Fruit fly (Drosophila melanogaster) whole organism, adult: ENCODE measurements around the gene CG32544.
A peak's percentile ranks its signal among the peaks of the same experiment; 100 is the strongest.

Experiments used
- CG11617 ChIP-seq: fragments of 200-800 bp; sonication (Bioruptor generic); optimal IDR thresholded peaks from 2 replicates; lab custom pipeline; 2017; ENCODE audit warnings: mild to moderate bottlenecking, missing biosample characterization, missing genetic modification reagents, missing genetic modification characterization
- CG1620 ChIP-seq: fragments of 200-800 bp; sonication (Bioruptor generic); optimal IDR thresholded peaks from 2 replicates; lab custom pipeline; 2016; ENCODE audit warnings: missing biosample characterization, missing genetic modification characterization
- CG7045 ChIP-seq: fragments of 200-800 bp; sonication (Bioruptor generic); optimal IDR thresholded peaks from 2 replicates; lab custom pipeline; 2017; ENCODE audit warnings: missing biosample characterization, mild to moderate bottlenecking, missing genetic modification characterization
- Clk ChIP-seq: fragments of 200-800 bp; sonication (Bioruptor generic); optimal IDR thresholded peaks from 2 replicates; lab custom pipeline; 2017; ENCODE audit warnings: missing biosample characterization, missing genetic modification characterization
- Crg-1 ChIP-seq: fragments of 200-800 bp; sonication (Bioruptor generic); optimal IDR thresholded peaks from 2 replicates; lab custom pipeline; 2016; ENCODE audit warnings: missing biosample characterization, missing genetic modification characterization
- Hr96 ChIP-seq: fragments of 200-800 bp; sonication (Bioruptor generic); optimal IDR thresholded peaks from 2 replicates; lab custom pipeline; 2016; ENCODE audit warnings: missing biosample characterization, missing genetic modification characterization
- Mnt ChIP-seq: fragments of 200-800 bp; sonication (Bioruptor generic); optimal IDR thresholded peaks from 2 replicates; lab custom pipeline; 2016; ENCODE audit warnings: missing biosample characterization, mild to moderate bottlenecking, missing genetic modification characterization
- bab1 ChIP-seq: fragments of 200-800 bp; sonication (Bioruptor generic); optimal IDR thresholded peaks from 3 replicates; lab custom pipeline; 2019; ENCODE audit warnings: missing biosample characterization, mild to moderate bottlenecking, missing genetic modification characterization, moderate library complexity
- cic ChIP-seq: fragments of 200-800 bp; sonication (Bioruptor generic); optimal IDR thresholded peaks from 2 replicates; lab custom pipeline; 2017; ENCODE audit warnings: missing biosample characterization, mild to moderate bottlenecking, missing genetic modification characterization, moderate library complexity
- kay ChIP-seq: fragments of 200-800 bp; sonication (Bioruptor generic); peaks from one replicate; lab custom pipeline; 2016; ENCODE audit warnings: missing biosample characterization, missing genetic modification characterization, borderline replicate concordance
- pad ChIP-seq: fragments of 200-800 bp; sonication (Bioruptor generic); optimal IDR thresholded peaks from 3 replicates; lab custom pipeline; 2017; ENCODE audit warnings: missing biosample characterization, missing genetic modification characterization, mild to moderate bottlenecking, moderate library complexity, missing genetic modification reagents

DNA sequence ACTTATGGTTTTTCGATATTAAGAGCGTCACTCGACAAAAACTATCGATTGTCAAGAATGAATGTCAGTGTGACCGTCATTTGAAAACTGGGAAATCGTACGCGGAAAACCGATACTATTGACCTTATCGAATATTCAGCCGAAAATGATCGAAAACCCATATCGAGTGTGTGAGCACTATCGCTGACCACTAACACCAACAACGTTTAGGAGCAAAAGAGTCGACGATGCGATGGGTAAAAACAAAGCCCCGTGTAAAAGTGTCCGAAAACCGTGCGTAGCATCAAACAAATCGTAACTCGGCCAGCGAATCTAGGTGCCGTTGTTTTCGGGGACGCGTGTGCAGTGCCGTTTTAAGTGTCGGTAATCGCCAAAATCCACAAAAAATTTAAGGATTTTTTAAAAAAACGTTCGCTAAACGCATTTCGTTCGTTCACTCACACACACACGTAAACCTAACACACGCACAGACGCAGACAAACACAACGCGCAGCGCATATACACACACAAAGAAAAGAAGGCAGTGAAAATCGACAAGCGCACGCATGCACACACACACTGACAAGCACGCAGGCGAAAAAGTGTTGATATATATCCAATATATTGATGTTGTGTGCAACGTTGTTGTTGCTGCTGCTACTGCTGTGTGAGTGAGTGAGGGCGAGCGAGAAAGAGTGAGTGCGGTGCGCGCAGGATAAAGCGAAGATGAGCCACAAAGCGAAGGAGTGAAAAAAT is 3.8 kb downstream of the CG32544 start, which contains the start of the genes CG7326 and Dora:
- TF ChIP-seq CG1620 (GFP tag; lab: Kevin White, UChicago): no peak
- no peak for TF ChIP-seq Crg-1 (GFP tag; lab: Kevin White, UChicago)
- TF ChIP-seq kay: no peak
- no peak for TF ChIP-seq CG11617 (GFP tag; lab: Kevin White, UChicago)
- peak; percentile 19 for TF ChIP-seq Mnt (GFP tag; lab: Kevin White, UChicago)
- TF ChIP-seq Clk (GFP tag; lab: Kevin White, UChicago): no peak
- no peak for TF ChIP-seq Hr96 (GFP tag; lab: Kevin White, UChicago)
- TF ChIP-seq CG7045: no peak
- no peak for TF ChIP-seq pad (GFP tag; lab: Kevin White, UChicago)
- peak; percentile 82 for TF ChIP-seq bab1 (GFP tag; lab: Kevin White, UChicago)
- TF ChIP-seq cic (GFP tag; lab: Kevin White, UChicago): no peak
